Worm (Caenorhabditis elegans): ENCODE measurements around the gene pqn-22.

The pqn-22 gene

DNA sequence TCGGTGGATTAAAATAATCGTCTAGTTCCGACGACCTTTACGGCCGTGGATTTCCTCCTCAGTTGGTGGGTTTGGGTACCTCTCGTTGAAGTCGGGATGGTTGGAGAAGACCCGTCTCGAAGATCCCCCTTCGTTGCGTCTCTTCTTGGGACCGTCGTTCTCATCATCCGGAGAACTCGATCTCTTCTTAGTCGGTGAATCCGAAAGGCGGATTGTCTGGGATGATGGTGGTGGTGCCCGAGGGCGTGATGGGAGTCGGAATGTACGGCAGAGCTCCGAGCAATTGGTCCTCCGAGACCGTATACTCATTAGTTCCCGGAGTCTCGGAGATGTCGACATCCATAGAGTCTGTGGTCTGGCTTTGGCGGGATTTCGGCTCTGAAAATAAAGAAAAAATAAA, 23.2 kb downstream of the pqn-22 start:
- TF ChIP-seq pat-9 (tag; optimal IDR thresholded peaks at IDR 0.05) (no peak), hlh-8 (tag; optimal IDR thresholded peaks at IDR 0.05) (no peak), ttx-3 (tag; optimal IDR thresholded peaks at IDR 0.05) (no peak), syd-9 (tag; optimal IDR thresholded peaks at IDR 0.05) (no peak), unc-86 (tag; optimal IDR thresholded peaks at IDR 0.05) (no peak), ceh-19 (GFP tag; optimal IDR thresholded peaks at IDR 0.05) (no peak), ceh-14 (tag; optimal IDR thresholded peaks at IDR 0.05) (no peak), unc-3 (GFP tag; conservative IDR thresholded peaks at IDR 0.05) (no peak), unc-3 (tag; optimal IDR thresholded peaks at IDR 0.05) (no peak)

DNA sequence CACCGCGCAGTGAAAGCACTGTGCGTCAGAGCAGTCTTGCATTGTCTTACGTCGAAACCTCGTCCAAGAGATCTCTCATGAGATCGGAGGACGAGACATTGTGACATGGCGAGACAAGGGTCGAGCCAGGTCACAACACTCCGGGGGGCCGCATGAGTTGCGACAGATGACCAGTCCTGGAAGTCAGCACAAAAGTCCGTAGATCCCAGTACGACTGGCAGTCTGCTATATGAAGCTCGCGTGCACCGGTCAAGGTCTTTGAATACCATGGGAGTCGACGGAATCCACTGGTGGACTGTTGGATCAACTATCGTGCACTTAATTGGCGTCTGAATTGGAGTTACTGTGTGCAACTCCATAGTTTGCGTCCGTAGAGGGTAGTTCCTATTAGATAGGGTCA, 27.8 kb downstream of the pqn-22 start:
- TF ChIP-seq nhr-232 (tag; optimal IDR thresholded peaks at IDR 0.05): no peak
- no peak for TF ChIP-seq unc-86 (tag; optimal IDR thresholded peaks at IDR 0.05)
- no peak for TF ChIP-seq ama-1 (optimal IDR thresholded peaks at IDR 0.05)
- no peak for TF ChIP-seq hlh-30 (tag; optimal IDR thresholded peaks at IDR 0.05; ENCODE audit: insufficient read depth)
- no peak for TF ChIP-seq sdc-2 (tag; optimal IDR thresholded peaks at IDR 0.05)
- TF ChIP-seq fax-1 (tag; optimal IDR thresholded peaks at IDR 0.05): no peak
- TF ChIP-seq ztf-16 (tag; optimal IDR thresholded peaks at IDR 0.05): no peak
- TF ChIP-seq T23F11.4 (GFP tag; optimal IDR thresholded peaks at IDR 0.05): no peak
- TF ChIP-seq sox-2 (GFP tag; IDR thresholded peaks at IDR 0.05): no peak
- TF ChIP-seq pha-4 (tag; optimal IDR thresholded peaks at IDR 0.05): no peak
- TF ChIP-seq unc-55 (GFP tag; optimal IDR thresholded peaks at IDR 0.05): no peak
- no peak for TF ChIP-seq fkh-6 (tag; optimal IDR thresholded peaks at IDR 0.05)
- no peak for TF ChIP-seq nfya-1 (tag; optimal IDR thresholded peaks at IDR 0.05)
- TF ChIP-seq npax-4 (tag; optimal IDR thresholded peaks at IDR 0.05): no peak
- no peak for TF ChIP-seq fkh-10 (GFP tag; optimal IDR thresholded peaks at IDR 0.05)
- TF ChIP-seq ceh-14 (tag; optimal IDR thresholded peaks at IDR 0.05): no peak

DNA sequence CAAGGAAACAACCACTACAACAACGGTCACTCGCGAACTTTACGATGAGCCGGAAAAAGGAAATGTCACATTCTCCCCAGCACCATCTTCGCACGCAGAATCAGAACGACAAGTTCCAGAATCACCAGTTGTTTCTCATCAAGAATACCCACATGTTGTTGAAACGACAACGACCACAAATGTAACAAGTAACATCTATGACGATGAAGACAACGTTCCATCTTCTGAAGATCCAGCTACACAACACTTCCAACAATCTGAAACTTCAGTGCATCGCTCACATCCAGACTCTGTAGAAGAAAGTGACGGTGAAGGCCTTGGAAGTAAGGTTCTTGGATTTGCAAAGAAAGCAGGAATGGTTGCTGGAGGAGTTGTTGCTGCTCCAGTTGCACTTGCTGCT, 42.9 kb downstream of the pqn-22 start:
- no peak for TF ChIP-seq ceh-2 (tag; optimal IDR thresholded peaks at IDR 0.05)
- no peak for TF ChIP-seq pat-9 (tag; optimal IDR thresholded peaks at IDR 0.05)
- TF ChIP-seq T23F11.4 (GFP tag; optimal IDR thresholded peaks at IDR 0.05): no peak
- no peak for TF ChIP-seq hlh-8 (tag; optimal IDR thresholded peaks at IDR 0.05)
- no peak for TF ChIP-seq ceh-30 (tag; optimal IDR thresholded peaks at IDR 0.05)
- no peak for TF ChIP-seq ceh-19 (GFP tag; optimal IDR thresholded peaks at IDR 0.05)
- TF ChIP-seq pha-2 (tag; optimal IDR thresholded peaks at IDR 0.05): no peak
- TF ChIP-seq K09A11.1 (tag; optimal IDR thresholded peaks at IDR 0.05; ENCODE audit: insufficient read depth): no peak
- TF ChIP-seq unc-86 (tag; optimal IDR thresholded peaks at IDR 0.05): no peak
- TF ChIP-seq Y22D7AL.16 (tag; optimal IDR thresholded peaks at IDR 0.05): no peak
- TF ChIP-seq gmeb-2 (tag; optimal IDR thresholded peaks at IDR 0.05): no peak
- no peak for TF ChIP-seq eyg-1 (tag; optimal IDR thresholded peaks at IDR 0.05)
- no peak for TF ChIP-seq madf-2 (tag; optimal IDR thresholded peaks at IDR 0.05)
- TF ChIP-seq ceh-45 (GFP tag; IDR thresholded peaks at IDR 0.05): no peak
- TF ChIP-seq C08G9.2 (tag; optimal IDR thresholded peaks at IDR 0.05): no peak
- TF ChIP-seq pha-4 (tag; optimal IDR thresholded peaks at IDR 0.05): no peak
- TF ChIP-seq dve-1 (tag; optimal IDR thresholded peaks at IDR 0.05): no peak

DNA sequence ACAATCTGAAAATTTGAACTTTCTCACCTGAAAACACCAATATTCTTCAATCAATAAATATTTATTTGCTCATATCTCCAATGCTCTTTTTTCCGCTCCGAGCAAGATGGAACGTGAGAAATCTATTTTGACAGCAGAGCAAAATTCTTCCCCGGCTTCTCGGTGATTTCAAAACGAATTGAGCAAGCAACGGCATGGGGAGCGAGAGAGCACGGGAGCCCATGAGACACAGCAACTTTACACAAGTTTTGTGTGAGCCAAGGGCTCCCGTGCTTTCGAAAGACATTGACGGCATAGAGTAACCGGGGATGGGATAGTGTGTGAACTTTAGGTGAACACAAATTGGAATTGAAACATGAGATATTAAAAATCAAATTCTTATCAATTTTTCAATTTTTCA, 46.6 kb downstream of the pqn-22 start:
- TF ChIP-seq dve-1 (tag; optimal IDR thresholded peaks at IDR 0.05): no peak
- no peak for TF ChIP-seq ceh-31 (tag; optimal IDR thresholded peaks at IDR 0.05)
- TF ChIP-seq hlh-6 (tag; optimal IDR thresholded peaks at IDR 0.05): no peak
- TF ChIP-seq ceh-24 (tag; optimal IDR thresholded peaks at IDR 0.05): no peak
- no peak for TF ChIP-seq hlh-30 (tag; optimal IDR thresholded peaks at IDR 0.05; ENCODE audit: insufficient read depth)
- TF ChIP-seq ref-2 (tag; optimal IDR thresholded peaks at IDR 0.05): no peak
- TF ChIP-seq ceh-48 (tag; optimal IDR thresholded peaks at IDR 0.05): no peak
- peak; percentile 38 for TF ChIP-seq unc-55 (GFP tag; optimal IDR thresholded peaks at IDR 0.05)
- no peak for TF ChIP-seq hlh-13 (GFP tag; optimal IDR thresholded peaks at IDR 0.05)
- no peak for TF ChIP-seq che-1 (tag; optimal IDR thresholded peaks at IDR 0.05)
- TF ChIP-seq pha-4 (tag; optimal IDR thresholded peaks at IDR 0.05): no peak
- no peak for TF ChIP-seq ceh-22 (tag; optimal IDR thresholded peaks at IDR 0.05)
- TF ChIP-seq lin-11 (tag; optimal IDR thresholded peaks at IDR 0.05): no peak
- no peak for TF ChIP-seq K09A11.1 (tag; optimal IDR thresholded peaks at IDR 0.05; ENCODE audit: insufficient read depth)
- TF ChIP-seq pros-1 (tag; optimal IDR thresholded peaks at IDR 0.05): no peak
- TF ChIP-seq pat-9 (tag; optimal IDR thresholded peaks at IDR 0.05): no peak
- peak; percentile 2 for TF ChIP-seq nfya-1 (tag; optimal IDR thresholded peaks at IDR 0.05)

All from whole organism, late embryonic.